Worm (Caenorhabditis elegans): ENCODE results near the gene sur-5.

DNA sequence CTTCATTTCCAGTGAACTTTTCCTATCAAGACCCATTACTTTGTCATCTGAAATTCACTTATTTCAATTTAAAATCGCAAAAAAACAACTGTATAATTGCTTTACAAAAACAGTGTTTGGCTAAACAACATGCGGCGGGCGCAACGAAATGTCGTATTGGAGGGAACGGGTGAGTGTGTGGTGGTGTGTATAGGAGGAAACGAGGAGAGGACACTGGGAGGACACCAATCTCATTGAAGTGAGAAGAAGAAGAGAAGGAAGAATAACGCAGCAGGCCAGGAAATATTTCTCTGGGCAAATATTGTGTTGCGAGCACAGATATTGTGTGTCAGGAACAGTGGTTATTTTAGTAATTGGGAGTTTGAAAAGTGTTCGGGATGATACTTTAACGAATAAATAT lies 50.8 kb downstream of the sur-5 start, which contains the start of gene F46H5.4:
- TF ChIP-seq cog-1 (tag; optimal IDR thresholded peaks at IDR 0.05): peak; percentile 18
- no peak for TF ChIP-seq ztf-23 (GFP tag; IDR thresholded peaks at IDR 0.05)
- TF ChIP-seq flt-1 (GFP tag; IDR thresholded peaks at IDR 0.05): no peak
- no peak for TF ChIP-seq T22C8.4 (GFP tag; IDR thresholded peaks at IDR 0.05)
- no peak for TF ChIP-seq ztf-29 (GFP tag; IDR thresholded peaks at IDR 0.05)
- no peak for TF ChIP-seq med-1 (GFP tag; optimal IDR thresholded peaks at IDR 0.05; ENCODE audit: insufficient read depth)
- TF ChIP-seq tab-1 (GFP tag; IDR thresholded peaks at IDR 0.05): no peak
